Worm (Caenorhabditis elegans) whole organism, L4 larva: ENCODE data around the gene nep-9.
A peak's percentile ranks its signal among the peaks of the same experiment; 100 is the strongest.

Experiments used
- F26F4.8 ChIP-seq: fragments of 200-800 bp; sonication (Bioruptor generic); conservative IDR thresholded peaks from 2 replicates; pipeline ENCODE4 v1.3.6; 2022; ENCODE audit warnings: missing genetic modification characterization, missing compliant biosample characterization
- F49E8.2 ChIP-seq: sonication (generic microtip); optimal IDR thresholded peaks from 2 replicates; lab custom pipeline; 2016; ENCODE audit warnings: missing compliant biosample characterization, mild to moderate bottlenecking, missing genetic modification characterization, borderline replicate concordance
- ZK337.2 ChIP-seq: fragments of 200-800 bp; sonication (Bioruptor generic); IDR thresholded peaks from 2 replicates; pipeline ENCODE4 v1.3.6; 2022; ENCODE audit warnings: missing genetic modification reagents, missing genetic modification characterization, missing compliant biosample characterization
- arid-1 ChIP-seq: fragments of 200-800 bp; sonication (Bioruptor generic); conservative IDR thresholded peaks from 2 replicates; pipeline ENCODE4 v1.3.6; 2022; ENCODE audit warnings: missing genetic modification reagents, missing genetic modification characterization, missing compliant biosample characterization
- ceh-20 ChIP-seq: fragments of 200-800 bp; sonication (Bioruptor generic); IDR thresholded peaks from 2 replicates; pipeline ENCODE4 v1.3.6; 2022; ENCODE audit warnings: missing genetic modification reagents, missing genetic modification characterization, missing compliant biosample characterization
- ceh-28 ChIP-seq: fragments of 150-350 bp; optimal IDR thresholded peaks from 2 replicates; lab custom pipeline; 2014; ENCODE audit warnings: missing biosample characterization, missing genetic modification reagents, missing genetic modification characterization
- ceh-32 ChIP-seq: sonication (generic microtip); optimal IDR thresholded peaks from 2 replicates; lab custom pipeline; 2016; ENCODE audit warnings: mild to moderate bottlenecking, missing genetic modification characterization, missing compliant biosample characterization; ENCODE audit not compliant: poor library complexity
- ceh-44 ChIP-seq: fragments of 200-800 bp; sonication (Bioruptor generic); IDR thresholded peaks from 2 replicates; pipeline ENCODE4 v1.3.6; 2022; ENCODE audit warnings: missing genetic modification reagents, missing genetic modification characterization, missing compliant biosample characterization
- ceh-62 ChIP-seq: sonication (generic microtip); optimal IDR thresholded peaks from 2 replicates; lab custom pipeline; 2017; ENCODE audit warnings: missing biosample characterization, missing genetic modification characterization
- ceh-82 ChIP-seq: sonication (generic microtip); optimal IDR thresholded peaks from 2 replicates; lab custom pipeline; 2017; ENCODE audit warnings: missing biosample characterization, missing genetic modification characterization
- dmd-9 ChIP-seq: fragments of 200-800 bp; sonication (Bioruptor generic); IDR thresholded peaks from 2 replicates; pipeline ENCODE4 v1.3.6; 2022; ENCODE audit warnings: missing genetic modification reagents, missing genetic modification characterization, missing compliant biosample characterization
- dpl-1 ChIP-seq: fragments of 150-350 bp; optimal IDR thresholded peaks from 2 replicates; lab custom pipeline; 2014; ENCODE audit warnings: missing biosample characterization, missing genetic modification reagents, missing genetic modification characterization
- egl-43 ChIP-seq: fragments of 200-800 bp; sonication (Bioruptor generic); IDR thresholded peaks from 2 replicates; pipeline ENCODE4 v1.3.6; 2022; ENCODE audit warnings: missing genetic modification reagents, missing genetic modification characterization, missing compliant biosample characterization
- fos-1 ChIP-seq: fragments of 150-350 bp; optimal IDR thresholded peaks from 2 replicates; lab custom pipeline; 2014; ENCODE audit warnings: missing biosample characterization, missing genetic modification characterization
- hif-1 ChIP-seq, 2 experiments: sonication (generic microtip); optimal IDR thresholded peaks; 2 replicates each; lab custom pipeline; 2016 to 2017; ENCODE audit warnings: missing compliant biosample characterization in 2 of 2, missing genetic modification characterization in 2 of 2, missing genetic modification reagents in 2 of 2, missing genotype in 2 of 2, mild to moderate bottlenecking in 1 of 2
- lim-7 ChIP-seq: fragments of 200-800 bp; sonication (Bioruptor generic); IDR thresholded peaks from 2 replicates; pipeline ENCODE4 v1.3.6; 2022; ENCODE audit warnings: missing genetic modification characterization, missing compliant biosample characterization
- lin-1 ChIP-seq: fragments of 200-800 bp; sonication (Bioruptor generic); IDR thresholded peaks from 2 replicates; pipeline ENCODE4 v1.3.6; 2022; ENCODE audit warnings: missing genetic modification reagents, missing genetic modification characterization, missing compliant biosample characterization
- lin-15B ChIP-seq: fragments of 150-350 bp; sonication (generic microtip); optimal IDR thresholded peaks from 3 replicates; lab custom pipeline; 2014; ENCODE audit warnings: missing biosample characterization, missing genetic modification characterization
- lsy-2 ChIP-seq, 2 experiments: fragments of 150-350 bp in 1 of 2; sonication (generic microtip) in 1 of 2; optimal IDR thresholded peaks; 2 replicates each; lab custom pipeline; 2014 to 2017; ENCODE audit warnings: missing biosample characterization in 2 of 2, missing genetic modification characterization in 2 of 2
- mdt-29 ChIP-seq: fragments of 200-800 bp; sonication (Bioruptor generic); IDR thresholded peaks from 2 replicates; pipeline ENCODE4 v1.3.6; 2022; ENCODE audit warnings: missing genetic modification reagents, missing genetic modification characterization, missing compliant biosample characterization
- mxl-3 ChIP-seq: fragments of 200-800 bp; sonication (Bioruptor generic); optimal IDR thresholded peaks from 2 replicates; lab custom pipeline; 2018; ENCODE audit warnings: mild to moderate bottlenecking, missing genetic modification characterization, missing compliant biosample characterization
- nhr-102 ChIP-seq: sonication (generic microtip); optimal IDR thresholded peaks from 2 replicates; lab custom pipeline; 2016; ENCODE audit warnings: mild to moderate bottlenecking, missing genetic modification characterization, moderate library complexity, missing compliant biosample characterization
- nhr-237 ChIP-seq: sonication (generic microtip); optimal IDR thresholded peaks from 2 replicates; lab custom pipeline; 2017; ENCODE audit warnings: missing biosample characterization, missing genetic modification characterization
- nhr-25 ChIP-seq: sonication (generic microtip); optimal IDR thresholded peaks from 2 replicates; lab custom pipeline; 2017; ENCODE audit warnings: missing genetic modification characterization, mild to moderate bottlenecking, missing compliant biosample characterization, antibody characterized with exemption, moderate library complexity, borderline replicate concordance; ENCODE audit not compliant: insufficient read depth
- nhr-41 ChIP-seq: fragments of 200-800 bp; sonication (Bioruptor generic); IDR thresholded peaks from 2 replicates; pipeline ENCODE4 v1.3.6; 2022; ENCODE audit warnings: missing genetic modification reagents, missing genetic modification characterization, missing compliant biosample characterization
- php-3 ChIP-seq: fragments of 200-800 bp; sonication (Bioruptor generic); IDR thresholded peaks from 2 replicates; pipeline ENCODE4 v1.3.6; 2022; ENCODE audit warnings: missing genetic modification reagents, missing genetic modification characterization, missing compliant biosample characterization
- pqm-1 ChIP-seq: sonication (generic microtip); optimal IDR thresholded peaks from 2 replicates; lab custom pipeline; 2017; ENCODE audit warnings: missing biosample characterization, missing genetic modification characterization
- saeg-2 ChIP-seq: fragments of 200-800 bp; sonication (Bioruptor generic); IDR thresholded peaks from 2 replicates; pipeline ENCODE4 v1.3.6; 2022; ENCODE audit warnings: missing genetic modification reagents, missing genetic modification characterization, missing compliant biosample characterization
- sdz-12 ChIP-seq: fragments of 200-800 bp; sonication (Bioruptor generic); optimal IDR thresholded peaks from 2 replicates; lab custom pipeline; 2018; ENCODE audit warnings: mild to moderate bottlenecking, missing genetic modification characterization, missing compliant biosample characterization
- tra-1 ChIP-seq: fragments of 200-800 bp; sonication (Bioruptor generic); IDR thresholded peaks from 2 replicates; pipeline ENCODE4 v1.3.6; 2022; ENCODE audit warnings: missing genetic modification reagents, missing genetic modification characterization, missing compliant biosample characterization
- unc-130 ChIP-seq: sonication (generic microtip); optimal IDR thresholded peaks from 2 replicates; lab custom pipeline; 2016; ENCODE audit warnings: missing genetic modification reagents, missing genetic modification characterization, missing compliant biosample characterization
- unc-62 ChIP-seq, 3 experiments: fragments of 150-350 bp in 1 of 3; sonication (generic microtip); optimal IDR thresholded peaks in 2 of 3; peaks in 1 of 3; 1 replicate in 1 of 3; 2 replicates in 2 of 3; lab custom pipeline; 2014 to 2017; ENCODE audit warnings: missing biosample characterization in 3 of 3, missing genetic modification characterization in 3 of 3, missing genetic modification reagents in 3 of 3, missing genotype in 1 of 3
- zfp-3 ChIP-seq: fragments of 200-800 bp; sonication (Bioruptor generic); conservative IDR thresholded peaks from 2 replicates; pipeline ENCODE4 v1.3.6; 2022; ENCODE audit warnings: missing genetic modification reagents, missing genetic modification characterization, missing compliant biosample characterization
- zip-11 ChIP-seq: fragments of 200-800 bp; sonication (Bioruptor generic); IDR thresholded peaks from 2 replicates; pipeline ENCODE4 v1.3.6; 2022; ENCODE audit warnings: missing genetic modification characterization, missing compliant biosample characterization
- zip-2 ChIP-seq: fragments of 150-350 bp; optimal IDR thresholded peaks from 2 replicates; lab custom pipeline; 2014; ENCODE audit warnings: missing biosample characterization, missing genetic modification characterization
- ztf-11 ChIP-seq: fragments of 150-350 bp; optimal IDR thresholded peaks from 2 replicates; lab custom pipeline; 2014; ENCODE audit warnings: missing biosample characterization, missing genetic modification characterization

nep-9 gene

ce11 chrII:3403535-3403934, 4.4 kb upstream of the nep-9 start, which contains the start of gene nep-8:
Gene nep-8 (plus strand): TSS chrII:3403835.
- no peak for TF ChIP-seq nhr-41 (GFP tag; lab: Robert Waterston, UW)
- no peak for TF ChIP-seq mxl-3 (GFP tag; lab: Kevin White, UChicago)
- no peak for TF ChIP-seq F26F4.8
- no peak for TF ChIP-seq ceh-62
- no peak for TF ChIP-seq egl-43 (GFP tag; lab: Robert Waterston, UW)
- no peak for TF ChIP-seq ceh-32 (tag; lab: Kevin White, UChicago)
- no peak for TF ChIP-seq zip-11 (GFP tag; lab: Robert Waterston, UW)
- no peak for TF ChIP-seq ceh-44 (GFP tag; lab: Robert Waterston, UW)
- no peak for TF ChIP-seq nhr-102 (tag; lab: Kevin White, UChicago)
- TF ChIP-seq arid-1 (GFP tag; lab: Robert Waterston, UW) = no peak
- TF ChIP-seq ceh-28 (tag; lab: Kevin White, UChicago) = no peak
- no peak for TF ChIP-seq lin-15B (tag; lab: Kevin White, UChicago)
- TF ChIP-seq ztf-11 (tag; lab: Kevin White, UChicago) = no peak
- no peak for TF ChIP-seq sdz-12 (GFP tag; lab: Kevin White, UChicago)
- TF ChIP-seq tra-1 = no peak
- no peak for TF ChIP-seq fos-1
- TF ChIP-seq zip-2 = no peak

- no peak for TF ChIP-seq mxl-3 (GFP tag; lab: Kevin White, UChicago)
- TF ChIP-seq saeg-2 (GFP tag; lab: Robert Waterston, UW) = no peak
- no peak for TF ChIP-seq lin-1 (GFP tag; lab: Robert Waterston, UW)
- TF ChIP-seq ceh-20 (GFP tag; lab: Robert Waterston, UW) = no peak
- no peak for TF ChIP-seq dpl-1
- TF ChIP-seq php-3 = no peak
- no peak for TF ChIP-seq unc-130 (GFP tag; lab: Kevin White, UChicago)
- no peak for TF ChIP-seq mdt-29 (GFP tag; lab: Robert Waterston, UW)
- TF ChIP-seq pqm-1 (tag; lab: Kevin White, UChicago) = no peak
- no peak for TF ChIP-seq F49E8.2
- no peak for TF ChIP-seq ceh-32 (tag; lab: Kevin White, UChicago)
- TF ChIP-seq arid-1 (GFP tag; lab: Robert Waterston, UW) = no peak
- TF ChIP-seq dmd-9 = no peak
- no peak for TF ChIP-seq zfp-3
- no peak for TF ChIP-seq lim-7 (GFP tag; lab: Robert Waterston, UW)
- no peak for TF ChIP-seq ceh-44 (GFP tag; lab: Robert Waterston, UW)
- no peak for TF ChIP-seq ceh-82
Observed at ce11 chrII:3402854-3403253, 3.7 kb upstream of the nep-9 start, which contains the start of gene nep-10. Gene nep-10 (minus strand): TSS chrII:3402954.

ce11 chrII:3395484-3395883, 3.6 kb downstream of the nep-9 start, which contains the start of gene nep-20:
Gene nep-20 (minus strand): TSS chrII:3395584.
- TF ChIP-seq unc-62 (GFP tag; optimal IDR thresholded peaks at IDR 0.05 in 1 of 2; lab: Kevin White, UChicago) (peak in 1 of 2 experiments; percentile 15), unc-62 (tag; optimal IDR thresholded peaks at IDR 0.05; lab: Kevin White, UChicago) (no peak), lsy-2 (tag; optimal IDR thresholded peaks at IDR 0.05; lab: Kevin White, UChicago) (no peak), nhr-237 (no peak)

- no peak for TF ChIP-seq nhr-25 (tag; lab: Kevin White, UChicago)
- TF ChIP-seq hif-1 (tag; optimal IDR thresholded peaks at IDR 0.05; lab: Kevin White, UChicago) = no peak
- no peak for TF ChIP-seq ZK337.2 (GFP tag; lab: Robert Waterston, UW)
Observed at ce11 chrII:3387503-3387902, 11.6 kb downstream of the nep-9 start, which contains the start of gene T06D4.6. Gene T06D4.6 (minus strand): TSS chrII:3387603.
